Worm (Caenorhabditis elegans) whole organism, late embryonic: Measurements from ENCODE around the gene Y50D4B.2.

Experiments used
- C08G9.2 ChIP-seq: sonication (generic microtip); optimal IDR thresholded peaks from 2 replicates; lab custom pipeline; 2016; ENCODE audit warnings: mild to moderate bottlenecking, missing genetic modification characterization, moderate library complexity, missing compliant biosample characterization
- F13H6.1 ChIP-seq: sonication (generic microtip); optimal IDR thresholded peaks from 2 replicates; lab custom pipeline; 2016; ENCODE audit warnings: missing genetic modification characterization, missing compliant biosample characterization
- T23F11.4 ChIP-seq: fragments of 200-800 bp; sonication (Bioruptor generic); optimal IDR thresholded peaks from 2 replicates; lab custom pipeline; 2018; ENCODE audit warnings: mild to moderate bottlenecking, missing genetic modification characterization, missing compliant biosample characterization
- Y22D7AL.16 ChIP-seq: sonication (generic microtip); optimal IDR thresholded peaks from 2 replicates; lab custom pipeline; 2016; ENCODE audit warnings: missing genetic modification characterization, missing compliant biosample characterization
- ahr-1 ChIP-seq: sonication (generic microtip); optimal IDR thresholded peaks from 2 replicates; lab custom pipeline; 2016; ENCODE audit warnings: missing genetic modification characterization, missing compliant biosample characterization
- ama-1 ChIP-seq: fragments of 150-350 bp; optimal IDR thresholded peaks from 2 replicates; lab custom pipeline; 2014
- ceh-19 ChIP-seq: fragments of 200-800 bp; sonication (Bioruptor generic); optimal IDR thresholded peaks from 2 replicates; lab custom pipeline; 2018; ENCODE audit warnings: mild to moderate bottlenecking, missing genetic modification characterization, missing compliant biosample characterization
- ceh-22 ChIP-seq: sonication (generic microtip); optimal IDR thresholded peaks from 2 replicates; lab custom pipeline; 2017; ENCODE audit warnings: missing biosample characterization, missing genetic modification characterization
- ceh-31 ChIP-seq: sonication (generic microtip); optimal IDR thresholded peaks from 2 replicates; lab custom pipeline; 2016; ENCODE audit warnings: missing genetic modification characterization, missing compliant biosample characterization
- ceh-45 ChIP-seq: fragments of 200-800 bp; sonication (Bioruptor generic); IDR thresholded peaks from 2 replicates; pipeline ENCODE4 v1.3.6; 2022; ENCODE audit warnings: missing genetic modification reagents, missing genetic modification characterization, missing compliant biosample characterization
- ceh-6 ChIP-seq: fragments of 200-800 bp; sonication (Bioruptor generic); optimal IDR thresholded peaks from 2 replicates; lab custom pipeline; 2018; ENCODE audit warnings: mild to moderate bottlenecking, missing genetic modification characterization, missing compliant biosample characterization
- ceh-9 ChIP-seq: sonication (generic microtip); optimal IDR thresholded peaks from 2 replicates; lab custom pipeline; 2016; ENCODE audit warnings: mild to moderate bottlenecking, missing genetic modification characterization, inconsistent platforms, missing compliant biosample characterization
- dve-1 ChIP-seq: sonication (generic microtip); optimal IDR thresholded peaks from 2 replicates; lab custom pipeline; 2017; ENCODE audit warnings: antibody characterized with exemption, mild to moderate bottlenecking, missing genetic modification characterization, missing compliant biosample characterization
- elt-2 ChIP-seq: sonication (generic microtip); optimal IDR thresholded peaks from 2 replicates; lab custom pipeline; 2016; ENCODE audit warnings: missing genetic modification reagents, missing genetic modification characterization, missing compliant biosample characterization
- ets-4 ChIP-seq: sonication (generic microtip); optimal IDR thresholded peaks from 2 replicates; lab custom pipeline; 2016; ENCODE audit warnings: missing genetic modification characterization, missing compliant biosample characterization
- fax-1 ChIP-seq: sonication (generic microtip); optimal IDR thresholded peaks from 2 replicates; lab custom pipeline; 2016; ENCODE audit warnings: missing genotype, missing genetic modification characterization, missing compliant biosample characterization
- fkh-10 ChIP-seq: fragments of 150-350 bp; optimal IDR thresholded peaks from 2 replicates; lab custom pipeline; 2014; ENCODE audit warnings: missing biosample characterization, missing genetic modification reagents, missing genetic modification characterization
- fkh-6 ChIP-seq: sonication (generic microtip); optimal IDR thresholded peaks from 2 replicates; lab custom pipeline; 2016; ENCODE audit warnings: missing genetic modification characterization, missing compliant biosample characterization
- hlh-13 ChIP-seq: fragments of 200-800 bp; sonication (Bioruptor generic); optimal IDR thresholded peaks from 2 replicates; lab custom pipeline; 2018; ENCODE audit warnings: mild to moderate bottlenecking, missing genetic modification characterization, missing compliant biosample characterization
- hlh-15 ChIP-seq: sonication (generic microtip); optimal IDR thresholded peaks from 2 replicates; lab custom pipeline; 2016; ENCODE audit warnings: missing genetic modification characterization, missing compliant biosample characterization
- hlh-30 ChIP-seq: sonication (generic microtip); optimal IDR thresholded peaks from 2 replicates; lab custom pipeline; 2017; ENCODE audit warnings: antibody characterized with exemption, missing genetic modification characterization, missing compliant biosample characterization; ENCODE audit not compliant: insufficient read depth
- hlh-6 ChIP-seq: sonication (generic microtip); optimal IDR thresholded peaks from 2 replicates; lab custom pipeline; 2016; ENCODE audit warnings: missing genotype, missing genetic modification characterization, missing compliant biosample characterization
- hlh-8 ChIP-seq: sonication (generic microtip); optimal IDR thresholded peaks from 2 replicates; lab custom pipeline; 2016; ENCODE audit warnings: missing genotype, missing genetic modification characterization, missing compliant biosample characterization
- nfya-1 ChIP-seq: sonication (generic microtip); optimal IDR thresholded peaks from 2 replicates; lab custom pipeline; 2017; ENCODE audit warnings: missing genetic modification characterization, mild to moderate bottlenecking, missing compliant biosample characterization, antibody characterized with exemption, moderate library complexity
- nhr-232 ChIP-seq: sonication (generic microtip); optimal IDR thresholded peaks from 2 replicates; lab custom pipeline; 2016; ENCODE audit warnings: missing genetic modification characterization, missing compliant biosample characterization
- odd-2 ChIP-seq: sonication (generic microtip); optimal IDR thresholded peaks from 2 replicates; lab custom pipeline; 2017; ENCODE audit warnings: antibody characterized with exemption, mild to moderate bottlenecking, missing genetic modification characterization, missing compliant biosample characterization
- pag-3 ChIP-seq: sonication (generic microtip); optimal IDR thresholded peaks from 2 replicates; lab custom pipeline; 2016; ENCODE audit warnings: missing compliant biosample characterization, missing genetic modification characterization, borderline replicate concordance
- pax-1 ChIP-seq: fragments of 150-350 bp; optimal IDR thresholded peaks from 2 replicates; lab custom pipeline; 2014; ENCODE audit warnings: missing biosample characterization, missing genetic modification characterization
- pha-4 ChIP-seq: fragments of 150-350 bp; optimal IDR thresholded peaks from 2 replicates; lab custom pipeline; 2018; ENCODE audit warnings: missing biosample characterization, missing genetic modification reagents, missing genetic modification characterization
- pqm-1 ChIP-seq: sonication (generic microtip); optimal IDR thresholded peaks from 2 replicates; lab custom pipeline; 2016; ENCODE audit warnings: missing genetic modification characterization, missing compliant biosample characterization
- pros-1 ChIP-seq: fragments of 150-350 bp; optimal IDR thresholded peaks from 2 replicates; lab custom pipeline; 2014; ENCODE audit warnings: missing biosample characterization, missing genetic modification reagents, missing genetic modification characterization
- ref-2 ChIP-seq: sonication (generic microtip); optimal IDR thresholded peaks from 2 replicates; lab custom pipeline; 2016; ENCODE audit warnings: missing genetic modification characterization, missing compliant biosample characterization
- sox-2 ChIP-seq: fragments of 200-800 bp; sonication (Bioruptor generic); IDR thresholded peaks from 2 replicates; pipeline ENCODE4 v1.3.6; 2022; ENCODE audit warnings: missing genetic modification reagents, missing genetic modification characterization, missing compliant biosample characterization
- sox-4 ChIP-seq: sonication (generic microtip); optimal IDR thresholded peaks from 2 replicates; lab custom pipeline; 2017; ENCODE audit warnings: mild to moderate bottlenecking, missing genetic modification characterization, inconsistent platforms, missing compliant biosample characterization
- syd-9 ChIP-seq: sonication (generic microtip); optimal IDR thresholded peaks from 2 replicates; lab custom pipeline; 2016; ENCODE audit warnings: mild to moderate bottlenecking, missing genetic modification characterization, moderate library complexity, missing compliant biosample characterization
- tbx-2 ChIP-seq: sonication (generic microtip); optimal IDR thresholded peaks from 2 replicates; lab custom pipeline; 2016; ENCODE audit warnings: missing genetic modification characterization, missing compliant biosample characterization
- tbx-7 ChIP-seq: sonication (generic microtip); optimal IDR thresholded peaks from 2 replicates; lab custom pipeline; 2016; ENCODE audit warnings: missing genotype, missing genetic modification characterization, missing compliant biosample characterization
- unc-3 ChIP-seq, 2 experiments: fragments of 200-800 bp in 1 of 2; sonication (Bioruptor generic) in 1 of 2; sonication (generic microtip) in 1 of 2; conservative IDR thresholded peaks in 1 of 2; optimal IDR thresholded peaks in 1 of 2; 2 replicates each; pipeline versions ENCODE4 v1.3.6 to Lab custom; 2016 to 2022; ENCODE audit warnings: missing compliant biosample characterization in 2 of 2, missing genetic modification characterization in 2 of 2, missing genetic modification reagents in 1 of 2
- unc-42 ChIP-seq: sonication (generic microtip); optimal IDR thresholded peaks from 2 replicates; lab custom pipeline; 2016; ENCODE audit warnings: missing genotype, missing genetic modification characterization, missing compliant biosample characterization
- unc-55 ChIP-seq: sonication (generic microtip); optimal IDR thresholded peaks from 2 replicates; lab custom pipeline; 2017; ENCODE audit warnings: missing biosample characterization, missing genetic modification reagents, missing genetic modification characterization

Gene Y50D4B.2

DNA sequence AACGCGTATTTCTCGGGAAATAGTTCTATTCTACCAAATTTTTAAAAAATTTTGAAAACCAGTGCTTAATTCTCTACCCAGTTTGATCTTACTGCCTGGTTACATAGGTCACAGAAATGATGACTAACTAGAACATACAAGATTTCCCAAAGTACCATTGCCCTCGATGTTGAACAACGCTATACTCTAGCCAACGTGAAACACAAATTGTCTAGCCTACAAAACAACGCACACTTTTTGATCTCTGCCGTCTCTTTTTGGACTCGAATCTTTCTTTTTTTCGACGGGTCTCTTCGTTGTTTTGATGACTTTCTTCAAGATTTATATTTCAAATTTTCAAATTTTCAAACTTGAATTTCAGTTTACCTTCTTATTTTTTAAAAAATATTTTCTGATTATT lies at the start of gene Y50D4B.2:
Gene Y50D4B.2 (plus strand): TSS at position 301 of the 400 bp plus-strand sequence.
- TF ChIP-seq syd-9 (tag; lab: Kevin White, UChicago) (no peak), ceh-19 (GFP tag; lab: Kevin White, UChicago) (no peak), F13H6.1 (no peak), nhr-232 (tag; lab: Kevin White, UChicago) (no peak), pax-1 (no peak)

DNA sequence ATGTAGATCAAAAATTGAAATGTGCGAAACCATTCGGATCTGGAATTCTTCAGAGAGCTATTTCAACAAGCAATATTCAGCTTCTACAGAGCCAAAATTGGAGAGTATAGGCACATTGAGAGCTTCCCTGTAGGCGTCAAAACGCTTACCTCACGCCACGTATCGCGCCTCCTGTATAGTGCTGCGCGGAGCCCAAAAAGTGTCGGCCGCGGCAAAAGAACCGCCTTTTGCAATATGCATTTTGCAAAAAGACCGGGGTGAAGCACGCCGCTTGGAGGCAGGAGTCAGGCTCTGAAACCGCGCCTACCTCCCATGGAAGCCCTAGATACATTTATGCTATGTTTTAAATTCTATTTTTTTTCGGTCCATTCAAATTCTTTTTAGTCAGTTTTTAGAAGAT lies 48.7 kb upstream of the Y50D4B.2 start:
- no peak for TF ChIP-seq ceh-19 (GFP tag; lab: Kevin White, UChicago)
- no peak for TF ChIP-seq pha-4 (tag; lab: Kevin White, UChicago)
- no peak for TF ChIP-seq unc-3 (GFP tag; conservative IDR thresholded peaks at IDR 0.05; lab: Robert Waterston, UW)
- no peak for TF ChIP-seq unc-3 (tag; optimal IDR thresholded peaks at IDR 0.05; lab: Kevin White, UChicago)
- no peak for TF ChIP-seq fax-1
- no peak for TF ChIP-seq unc-42 (tag; lab: Kevin White, UChicago)
- TF ChIP-seq tbx-7, result no peak
- TF ChIP-seq ceh-22 (tag; lab: Kevin White, UChicago), result no peak
- no peak for TF ChIP-seq ama-1 (lab: Kevin White, UChicago)
- TF ChIP-seq hlh-6 (tag; lab: Kevin White, UChicago), result no peak
- no peak for TF ChIP-seq hlh-15 (tag; lab: Kevin White, UChicago)
- TF ChIP-seq ceh-45, result no peak
- no peak for TF ChIP-seq hlh-8
- TF ChIP-seq pros-1, result no peak
- TF ChIP-seq sox-2 (GFP tag; lab: Robert Waterston, UW), result no peak
- TF ChIP-seq fkh-6 (tag; lab: Kevin White, UChicago), result no peak

DNA sequence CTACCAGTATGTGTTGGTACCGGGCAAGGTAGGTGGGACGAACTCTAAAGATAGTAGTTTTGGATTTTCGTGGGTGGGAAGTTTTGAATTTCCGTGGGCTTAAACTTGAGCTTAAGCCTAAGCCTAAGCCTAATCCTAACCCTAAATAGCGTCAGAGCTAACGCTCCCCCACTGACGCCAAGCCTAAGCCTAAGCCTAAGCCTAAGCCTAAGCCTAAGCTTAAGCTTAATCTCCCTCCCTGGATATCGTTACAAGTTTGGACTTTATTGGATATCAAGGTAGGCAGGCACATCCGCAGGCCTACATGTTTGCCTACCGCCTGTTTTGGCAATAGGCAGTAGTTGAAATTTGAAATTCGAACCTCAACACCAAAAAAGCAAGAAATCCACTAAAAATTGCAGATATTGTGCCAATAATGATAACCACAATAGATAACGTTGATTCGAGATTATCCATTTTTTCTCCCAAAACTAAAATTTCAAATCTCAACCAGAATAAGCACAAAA lies 47.8 kb upstream of the Y50D4B.2 start, which contains the start of gene K10C9.4:
Gene K10C9.4 (minus strand): TSS at position 456 of the 506 bp plus-strand sequence.
- no peak for TF ChIP-seq ahr-1 (tag; lab: Kevin White, UChicago)
- peak; percentile 86 for TF ChIP-seq dve-1

DNA sequence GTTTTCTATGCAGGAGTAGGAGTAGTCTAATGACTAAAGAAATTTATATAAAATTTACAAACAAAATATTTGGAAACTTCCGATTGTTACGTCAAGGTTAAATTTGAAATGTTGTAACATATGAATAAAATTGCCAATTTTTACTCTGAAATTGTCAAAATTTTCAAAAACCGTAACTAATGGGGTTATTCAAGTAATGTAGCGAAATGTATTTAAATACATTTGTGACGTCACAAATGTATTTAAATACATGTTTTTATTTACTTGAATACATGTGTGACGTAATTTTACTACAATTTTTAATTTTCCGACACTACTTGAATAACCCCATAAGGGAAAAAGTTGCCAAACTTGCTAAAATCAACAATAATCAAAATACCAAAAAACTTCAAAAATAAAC lies 47.0 kb upstream of the Y50D4B.2 start:
- TF ChIP-seq ceh-19 (GFP tag; lab: Kevin White, UChicago) (no peak), unc-3 (GFP tag; conservative IDR thresholded peaks at IDR 0.05; lab: Robert Waterston, UW) (no peak), unc-3 (tag; optimal IDR thresholded peaks at IDR 0.05; lab: Kevin White, UChicago) (no peak), C08G9.2 (tag; lab: Kevin White, UChicago) (no peak), pax-1 (no peak), T23F11.4 (GFP tag; lab: Kevin White, UChicago) (no peak)

DNA sequence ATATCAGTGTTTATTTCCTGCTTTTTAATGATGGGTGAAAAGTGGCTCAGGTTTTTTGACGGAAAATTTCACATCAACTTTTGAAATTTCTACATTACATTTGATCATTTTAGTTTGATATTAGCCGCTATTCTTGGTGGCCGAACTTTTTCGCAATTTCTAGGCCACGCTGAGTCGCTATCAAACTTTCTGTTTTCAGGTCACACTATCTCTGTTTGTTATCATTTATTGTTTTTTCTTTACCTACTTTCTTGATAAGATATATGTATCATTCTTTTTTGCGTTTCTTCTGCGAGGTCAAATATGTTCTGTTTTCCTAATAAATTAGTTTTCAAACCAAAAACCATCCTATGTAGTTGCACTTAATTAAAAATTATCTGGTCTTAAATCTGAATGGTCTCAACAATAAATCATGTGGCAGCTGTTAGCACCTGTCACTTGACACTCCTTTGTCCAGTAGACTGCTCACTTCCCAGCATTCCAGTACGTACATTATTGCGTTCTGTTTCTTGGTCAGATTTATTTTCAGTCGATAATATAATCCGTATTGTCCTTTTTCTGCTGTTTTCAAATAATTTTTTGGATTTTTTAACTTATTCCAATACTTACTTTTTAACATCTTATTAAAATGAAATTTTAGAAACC lies 40.0 kb upstream of the Y50D4B.2 start:
- TF ChIP-seq sox-4 (tag; lab: Kevin White, UChicago) (no peak), ceh-19 (GFP tag; lab: Kevin White, UChicago) (no peak), ceh-9 (tag; lab: Kevin White, UChicago) (no peak), pqm-1 (tag; lab: Kevin White, UChicago) (no peak), tbx-2 (tag; lab: Kevin White, UChicago) (no peak), F13H6.1 (no peak), fkh-10 (GFP tag; lab: Kevin White, UChicago) (no peak), nfya-1 (tag; lab: Kevin White, UChicago) (no peak), hlh-13 (no peak), ref-2 (tag; lab: Kevin White, UChicago) (no peak), ceh-6 (GFP tag; lab: Kevin White, UChicago) (no peak), ahr-1 (tag; lab: Kevin White, UChicago) (no peak), elt-2 (tag; lab: Kevin White, UChicago) (peak; percentile 91), unc-3 (GFP tag; conservative IDR thresholded peaks at IDR 0.05; lab: Robert Waterston, UW) (no peak), unc-3 (tag; optimal IDR thresholded peaks at IDR 0.05; lab: Kevin White, UChicago) (no peak), hlh-30 (tag; lab: Kevin White, UChicago) (peak; percentile 4), ceh-45 (no peak), ceh-31 (tag; lab: Kevin White, UChicago) (no peak), hlh-6 (tag; lab: Kevin White, UChicago) (no peak), nhr-232 (tag; lab: Kevin White, UChicago) (no peak), odd-2 (tag; lab: Kevin White, UChicago) (no peak), unc-55 (GFP tag; lab: Kevin White, UChicago) (peak; percentile 96), pag-3 (tag; lab: Kevin White, UChicago) (no peak), Y22D7AL.16 (no peak), ets-4 (tag; lab: Kevin White, UChicago) (no peak)
